Fruit fly (Drosophila melanogaster): ENCODE data around the gene CG12795.

- TF ChIP-seq psq (optimal IDR thresholded peaks at IDR 0.05) (no peak), insv (optimal IDR thresholded peaks at IDR 0.05) (no peak), Sin3A (optimal IDR thresholded peaks at IDR 0.05) (no peak), h (optimal IDR thresholded peaks at IDR 0.05) (no peak), ttk (optimal IDR thresholded peaks at IDR 0.05) (no peak)
Observed at dm6 chr2L:3422753-3423152, 29.5 kb upstream of the CG12795 start.

Measured in Kc167 (cell line).